Fruit fly (Drosophila melanogaster) whole organism, wandering third instar larva: Measurements from ENCODE around the gene Vm32E.
A peak's percentile ranks its signal among the peaks of the same experiment; 100 is the strongest.

Experiments
- Abd-B ChIP-seq: fragments of >200 bp; optimal IDR thresholded peaks from 2 replicates; lab custom pipeline; 2017; ENCODE audit warnings: missing biosample characterization, missing genetic modification characterization
- CG32264 ChIP-seq: fragments of 200-800 bp; sonication (Bioruptor generic); optimal IDR thresholded peaks from 2 replicates; lab custom pipeline; 2016; ENCODE audit warnings: missing biosample characterization, missing genetic modification characterization
- CG9705 ChIP-seq: fragments of 200-800 bp; sonication (Bioruptor generic); optimal IDR thresholded peaks from 2 replicates; lab custom pipeline; 2018; ENCODE audit warnings: missing biosample characterization, mild to moderate bottlenecking, missing genetic modification characterization
- CrebA ChIP-seq: fragments of 200-800 bp; sonication (Bioruptor generic); optimal IDR thresholded peaks from 2 replicates; lab custom pipeline; 2016; ENCODE audit warnings: missing biosample characterization, mild to moderate bottlenecking, missing genetic modification characterization, borderline replicate concordance
- GATAd ChIP-seq: sonication (Bioruptor generic); optimal IDR thresholded peaks from 2 replicates; lab custom pipeline; 2016; ENCODE audit warnings: missing biosample characterization, missing genetic modification characterization
- HLH106 ChIP-seq: fragments of 200-800 bp; optimal IDR thresholded peaks from 3 replicates; lab custom pipeline; 2019; ENCODE audit warnings: missing biosample characterization, mild to moderate bottlenecking, missing genetic modification characterization, moderate library complexity
- Hnf4 ChIP-seq: fragments of 200-800 bp; sonication (Bioruptor generic); optimal IDR thresholded peaks from 2 replicates; lab custom pipeline; 2016; ENCODE audit warnings: missing biosample characterization, mild to moderate bottlenecking, missing genetic modification characterization
- Hr78 ChIP-seq: fragments of >200 bp; optimal IDR thresholded peaks from 2 replicates; lab custom pipeline; 2017; ENCODE audit warnings: missing biosample characterization, missing genetic modification characterization
- Hr83 ChIP-seq: fragments of 200-300 bp; sonication (Bioruptor generic); optimal IDR thresholded peaks from 2 replicates; lab custom pipeline; 2016; ENCODE audit warnings: missing biosample characterization, mild to moderate bottlenecking, missing genetic modification characterization, moderate library complexity; ENCODE audit not compliant: poor library complexity, severe bottlenecking
- Mio ChIP-seq: sonication (Bioruptor generic); optimal IDR thresholded peaks from 2 replicates; lab custom pipeline; 2016; ENCODE audit warnings: missing biosample characterization, missing genetic modification characterization
- Myc ChIP-seq: fragments of >200 bp; optimal IDR thresholded peaks from 2 replicates; lab custom pipeline; 2017
- N ChIP-seq: fragments of >200 bp; optimal IDR thresholded peaks from 2 replicates; lab custom pipeline; 2018; ENCODE audit warnings: missing biosample characterization, missing external identifiers, missing genetic modification characterization
- OdsH ChIP-seq: fragments of 200-800 bp; sonication (Bioruptor generic); optimal IDR thresholded peaks from 2 replicates; lab custom pipeline; 2016; ENCODE audit warnings: missing biosample characterization, mild to moderate bottlenecking, missing genetic modification characterization
- Rel ChIP-seq, 2 experiments: fragments of 200-800 bp; sonication (Bioruptor generic) in 1 of 2; optimal IDR thresholded peaks; 2 replicates in 1 of 2; 3 replicates in 1 of 2; lab custom pipeline; 2016 to 2019; ENCODE audit warnings: mild to moderate bottlenecking in 2 of 2, missing biosample characterization in 2 of 2, missing genetic modification characterization in 2 of 2, moderate library complexity in 1 of 2
- Sp1 ChIP-seq: fragments of 200-800 bp; sonication (Bioruptor generic); optimal IDR thresholded peaks from 3 replicates; lab custom pipeline; 2019; ENCODE audit warnings: missing biosample characterization, mild to moderate bottlenecking, missing genetic modification characterization, moderate library complexity
- Vsx2 ChIP-seq: fragments of 200-300, 225-300 bp; sonication (Bioruptor generic); optimal IDR thresholded peaks from 2 replicates; lab custom pipeline; 2018; ENCODE audit warnings: missing biosample characterization, missing genetic modification characterization; ENCODE audit not compliant: partially characterized antibody
- br ChIP-seq: fragments of 200-800 bp; sonication (Bioruptor generic); optimal IDR thresholded peaks from 2 replicates; lab custom pipeline; 2016; ENCODE audit warnings: missing biosample characterization, missing genetic modification characterization
- dl ChIP-seq, 2 experiments: fragments of 175-275, 200-275 bp in 1 of 2; fragments of 200-275 bp in 1 of 2; sonication (Bioruptor generic); optimal IDR thresholded peaks; lab custom pipeline; 2018; ENCODE audit warnings: mild to moderate bottlenecking in 2 of 2, missing biosample characterization in 2 of 2, missing genetic modification characterization in 2 of 2, moderate library complexity in 2 of 2; ENCODE audit not compliant: partially characterized antibody in 2 of 2, insufficient read depth in 1 of 2
- dmrt93B ChIP-seq: fragments of 200-800 bp; sonication (Bioruptor generic); optimal IDR thresholded peaks from 2 replicates; lab custom pipeline; 2018; ENCODE audit warnings: missing biosample characterization, mild to moderate bottlenecking, missing genetic modification characterization
- dsf ChIP-seq: sonication (Bioruptor generic); optimal IDR thresholded peaks from 2 replicates; lab custom pipeline; 2016; ENCODE audit warnings: missing biosample characterization, missing genetic modification characterization, borderline replicate concordance
- ey ChIP-seq: fragments of 200-800 bp; sonication (Bioruptor generic); optimal IDR thresholded peaks from 2 replicates; lab custom pipeline; 2016; ENCODE audit warnings: missing biosample characterization, missing genetic modification characterization
- foxo ChIP-seq, 2 experiments: fragments of 200-800 bp; sonication (Bioruptor generic); optimal IDR thresholded peaks; 2 replicates in 1 of 2; 3 replicates in 1 of 2; lab custom pipeline; 2016 to 2017; ENCODE audit warnings: missing biosample characterization in 2 of 2, missing genetic modification characterization in 2 of 2
- fru ChIP-seq: fragments of 200-800 bp; sonication (Bioruptor generic); optimal IDR thresholded peaks from 3 replicates; lab custom pipeline; 2016; ENCODE audit warnings: missing biosample characterization, mild to moderate bottlenecking, missing genetic modification characterization
- h ChIP-seq: fragments of 200-800 bp; sonication (Bioruptor generic); optimal IDR thresholded peaks from 3 replicates; lab custom pipeline; 2016; ENCODE audit warnings: missing biosample characterization, mild to moderate bottlenecking, missing genetic modification characterization
- jim ChIP-seq: fragments of 175-275, 200-325 bp; sonication (Bioruptor generic); optimal IDR thresholded peaks from 2 replicates; lab custom pipeline; 2016; ENCODE audit warnings: missing biosample characterization, mild to moderate bottlenecking, missing genetic modification characterization
- lola ChIP-seq: fragments of >200 bp; optimal IDR thresholded peaks from 2 replicates; lab custom pipeline; 2017; ENCODE audit warnings: missing biosample characterization, missing genetic modification characterization
- pan ChIP-seq: fragments of >200 bp; optimal IDR thresholded peaks from 2 replicates; lab custom pipeline; 2017
- psq ChIP-seq: fragments of 200-800 bp; sonication (Bioruptor generic); optimal IDR thresholded peaks from 3 replicates; lab custom pipeline; 2017; ENCODE audit warnings: missing biosample characterization, mild to moderate bottlenecking, missing genetic modification characterization, moderate library complexity
- rgr ChIP-seq: fragments of 200-800 bp; sonication (Bioruptor generic); optimal IDR thresholded peaks from 3 replicates; lab custom pipeline; 2016; ENCODE audit warnings: missing biosample characterization, mild to moderate bottlenecking, missing genetic modification characterization
- sage ChIP-seq: fragments of 200-800 bp; sonication (Bioruptor generic); optimal IDR thresholded peaks from 2 replicates; lab custom pipeline; 2016; ENCODE audit warnings: missing biosample characterization, mild to moderate bottlenecking, missing genetic modification characterization
- sv ChIP-seq: fragments of 200-800 bp; sonication (Bioruptor generic); optimal IDR thresholded peaks from 3 replicates; lab custom pipeline; 2016; ENCODE audit warnings: missing biosample characterization, missing genetic modification characterization
- tai ChIP-seq: sonication (Bioruptor generic); optimal IDR thresholded peaks from 2 replicates; lab custom pipeline; 2016; ENCODE audit warnings: missing biosample characterization, missing genetic modification characterization
- usp ChIP-seq: fragments of >200 bp; optimal IDR thresholded peaks from 2 replicates; lab custom pipeline; 2017; ENCODE audit warnings: missing biosample characterization, missing genetic modification characterization
- woc ChIP-seq: sonication (Bioruptor generic); optimal IDR thresholded peaks from 2 replicates; lab custom pipeline; 2016; ENCODE audit warnings: missing biosample characterization, mild to moderate bottlenecking, missing genetic modification characterization

Vm32E gene

dm6 chr2L:11148969-11149368 lies 22.5 kb downstream of the Vm32E start, which contains the start of gene Gyc32E:
Gene Gyc32E, minus strand, starts transcription at chr2L:11149101.
- TF ChIP-seq dmrt93B (GFP tag; lab: Kevin White, UChicago), result no peak
- TF ChIP-seq CG9705 (GFP tag; lab: Kevin White, UChicago), result no peak
- TF ChIP-seq lola (GFP tag; lab: Kevin White, UChicago), result no peak
- no peak for TF ChIP-seq Vsx2 (GFP tag; lab: Kevin White, UChicago)
- TF ChIP-seq ey (GFP tag; lab: Kevin White, UChicago), result no peak
- TF ChIP-seq dsf, result no peak
- TF ChIP-seq rgr (GFP tag; lab: Kevin White, UChicago), result no peak
- no peak for TF ChIP-seq sv (GFP tag; lab: Kevin White, UChicago)
- no peak for TF ChIP-seq woc (GFP tag; lab: Kevin White, UChicago)
- no peak for TF ChIP-seq usp (GFP tag; lab: Kevin White, UChicago)
- TF ChIP-seq Abd-B (GFP tag; lab: Kevin White, UChicago), result no peak
- no peak for TF ChIP-seq Hr83
- no peak for TF ChIP-seq h (GFP tag; lab: Kevin White, UChicago)
- no peak for TF ChIP-seq Hnf4 (GFP tag; lab: Kevin White, UChicago)
- TF ChIP-seq sage (GFP tag; lab: Kevin White, UChicago), result no peak
- TF ChIP-seq fru (GFP tag; lab: Kevin White, UChicago), result no peak
- no peak for TF ChIP-seq pan (lab: Kevin White, UChicago)
- TF ChIP-seq br (GFP tag; lab: Kevin White, UChicago), result no peak

dm6 chr2L:11145317-11145716 lies 26.1 kb downstream of the Vm32E start, which contains the start of gene CG31867:
Gene CG31867, minus strand, starts transcription at chr2L:11145417.
- TF ChIP-seq pan (lab: Kevin White, UChicago) (no peak), Abd-B (GFP tag; lab: Kevin White, UChicago) (no peak), dl (GFP tag; optimal IDR thresholded peaks at IDR 0.05; lab: Kevin White, UChicago; ENCODE audit: insufficient read depth in 1 of 2, partially characterized antibody in 2 of 2) (no peak), Hr83 (no peak), Sp1 (GFP tag; lab: Kevin White, UChicago) (no peak), ey (GFP tag; lab: Kevin White, UChicago) (no peak), br (GFP tag; lab: Kevin White, UChicago) (no peak), lola (GFP tag; lab: Kevin White, UChicago) (no peak), CG32264 (GFP tag; lab: Kevin White, UChicago) (no peak), N (GFP tag; lab: Kevin White, UChicago) (no peak), CrebA (GFP tag; lab: Kevin White, UChicago) (no peak), jim (GFP tag; lab: Kevin White, UChicago) (no peak), tai (no peak)

dm6 chr2L:11136093-11136492 lies 35.4 kb downstream of the Vm32E start, which contains the start of gene hgo:
Gene hgo, plus strand, starts transcription at chr2L:11136393.
- TF ChIP-seq ey (GFP tag; lab: Kevin White, UChicago), result no peak
- TF ChIP-seq rgr (GFP tag; lab: Kevin White, UChicago), result no peak
- TF ChIP-seq dsf, result no peak
- no peak for TF ChIP-seq CG9705 (GFP tag; lab: Kevin White, UChicago)
- TF ChIP-seq GATAd, result no peak
- TF ChIP-seq N (GFP tag; lab: Kevin White, UChicago), result no peak

dm6 chr2L:11130151-11131008 lies 41.1 kb downstream of the Vm32E start, which contains the start of the genes RfC38 and CG4751:
Gene RfC38, minus strand, starts transcription at chr2L:11130645.
Gene CG4751, plus strand, starts transcription at chr2L:11130737.
- no peak for TF ChIP-seq Hr83
- peak; percentile 47 for TF ChIP-seq Myc
- no peak for TF ChIP-seq fru (GFP tag; lab: Kevin White, UChicago)
- TF ChIP-seq Rel (GFP tag; optimal IDR thresholded peaks at IDR 0.05; lab: Kevin White, UChicago), result no peak
- TF ChIP-seq Rel (tag; optimal IDR thresholded peaks at IDR 0.05; lab: Kevin White, UChicago), result no peak
- TF ChIP-seq lola (GFP tag; lab: Kevin White, UChicago), result no peak

dm6 chr2L:11123499-11123898 lies 48.0 kb downstream of the Vm32E start, which contains the start of the genes Csl4 and Nup160:
Gene Csl4, minus strand, starts transcription at chr2L:11123567.
Gene Nup160, plus strand, starts transcription at chr2L:11123777.
- TF ChIP-seq psq (peak; percentile 73), Mio (peak; percentile 53), lola (GFP tag; lab: Kevin White, UChicago) (no peak), tai (no peak), woc (GFP tag; lab: Kevin White, UChicago) (peak; percentile 86), fru (GFP tag; lab: Kevin White, UChicago) (no peak), Myc (peak; percentile 69), Hr83 (peak; percentile 82), Vsx2 (GFP tag; lab: Kevin White, UChicago) (no peak), foxo (GFP tag; optimal IDR thresholded peaks at IDR 0.05; lab: Kevin White, UChicago) (peak; percentile 4 to 92), ey (GFP tag; lab: Kevin White, UChicago) (peak; percentile 87), dsf (peak; percentile 84), Hr78 (GFP tag; lab: Kevin White, UChicago) (no peak), HLH106 (tag; lab: Kevin White, UChicago) (peak; percentile 78), CG9705 (GFP tag; lab: Kevin White, UChicago) (peak; percentile 65), GATAd (peak; percentile 67), sv (GFP tag; lab: Kevin White, UChicago) (peak; percentile 84), usp (GFP tag; lab: Kevin White, UChicago) (no peak), OdsH (peak; percentile 79), CG32264 (GFP tag; lab: Kevin White, UChicago) (peak; percentile 46), pan (lab: Kevin White, UChicago) (no peak)
